Fruit fly (Drosophila melanogaster): ENCODE results near the gene Taf9.

Gene Taf9

dm6 chrX:17852457-17852856 is 10.5 kb downstream of the Taf9 start, which contains the start of gene CG32554 (continued):
- no peak for TF ChIP-seq CG32772 (GFP tag; IDR thresholded peaks at IDR 0.05)
- TF ChIP-seq CG2875 (GFP tag; optimal IDR thresholded peaks at IDR 0.05) = no peak
- TF ChIP-seq bab2 (GFP tag; optimal IDR thresholded peaks at IDR 0.05) = no peak
- no peak for TF ChIP-seq Oaz (GFP tag; IDR thresholded peaks at IDR 0.05)
- no peak for TF ChIP-seq chn (GFP tag; optimal IDR thresholded peaks at IDR 0.05)
- no peak for TF ChIP-seq slbo (GFP tag; IDR thresholded peaks at IDR 0.05)
- TF ChIP-seq CG4617 (GFP tag; optimal IDR thresholded peaks at IDR 0.05; ENCODE audit: borderline replicate concordance) = no peak
- TF ChIP-seq fd96Cb (tag; optimal IDR thresholded peaks at IDR 0.05) = no peak
- peak; percentile 95 for TF ChIP-seq trem (tag; optimal IDR thresholded peaks at IDR 0.05)
- TF ChIP-seq CG8944 (GFP tag; optimal IDR thresholded peaks at IDR 0.05) = no peak
- no peak for TF ChIP-seq sc (optimal IDR thresholded peaks at IDR 0.05)
- TF ChIP-seq sc (GFP tag; optimal IDR thresholded peaks at IDR 0.05) = no peak
- TF ChIP-seq gcm (GFP tag; optimal IDR thresholded peaks at IDR 0.05) = no peak
- no peak for TF ChIP-seq Chrac-16 (GFP tag; optimal IDR thresholded peaks at IDR 0.05)
- peak; percentile 91 for TF ChIP-seq bbx (GFP tag; IDR thresholded peaks at IDR 0.05; ENCODE audit: partially characterized antibody)
- peak; percentile 5 for TF ChIP-seq Sin3A (optimal IDR thresholded peaks at IDR 0.05)
- no peak for TF ChIP-seq wor (GFP tag; IDR thresholded peaks at IDR 0.05)
- no peak for TF ChIP-seq Atf3 (GFP tag; optimal IDR thresholded peaks at IDR 0.05)
- TF ChIP-seq gsb-n (tag; optimal IDR thresholded peaks at IDR 0.05) = no peak
- TF ChIP-seq sim (GFP tag; IDR thresholded peaks at IDR 0.05) = no peak
- TF ChIP-seq CG18262 (tag; optimal IDR thresholded peaks at IDR 0.05) = no peak
- TF ChIP-seq CG16815 (GFP tag; optimal IDR thresholded peaks at IDR 0.05) = no peak
- no peak for TF ChIP-seq Sox100B (GFP tag; optimal IDR thresholded peaks at IDR 0.05)
- TF ChIP-seq ttk (GFP tag; IDR thresholded peaks at IDR 0.05) = no peak
- TF ChIP-seq CG6254 (GFP tag; optimal IDR thresholded peaks at IDR 0.05) = no peak
- no peak for TF ChIP-seq Dfd (GFP tag; optimal IDR thresholded peaks at IDR 0.05)
- TF ChIP-seq dmrt11E (tag; optimal IDR thresholded peaks at IDR 0.05) = no peak
- TF ChIP-seq CG18011 (GFP tag; optimal IDR thresholded peaks at IDR 0.05) = no peak
- TF ChIP-seq CG18764 (GFP tag; optimal IDR thresholded peaks at IDR 0.05) = no peak
- TF ChIP-seq CG16863 (GFP tag; optimal IDR thresholded peaks at IDR 0.05) = no peak
- no peak for TF ChIP-seq CG13775 (GFP tag; optimal IDR thresholded peaks at IDR 0.05)
- no peak for TF ChIP-seq YL-1 (GFP tag; optimal IDR thresholded peaks at IDR 0.05)
- TF ChIP-seq Myb (GFP tag; optimal IDR thresholded peaks at IDR 0.05) = peak; percentile 61
- TF ChIP-seq CG4730 (GFP tag; IDR thresholded peaks at IDR 0.05) = no peak
- TF ChIP-seq danr (GFP tag; IDR thresholded peaks at IDR 0.05) = no peak
- peak; percentile 24 for TF ChIP-seq CG1603 (tag; optimal IDR thresholded peaks at IDR 0.05)
- peak; percentile 83 for TF ChIP-seq inv (GFP tag; IDR thresholded peaks at IDR 0.05; ENCODE audit: partially characterized antibody)
- no peak for TF ChIP-seq Eip74EF (GFP tag; optimal IDR thresholded peaks at IDR 0.05)
- TF ChIP-seq CG15514 (GFP tag; optimal IDR thresholded peaks at IDR 0.05) = peak; percentile 48
- TF ChIP-seq Oli (tag; optimal IDR thresholded peaks at IDR 0.05) = no peak
- TF ChIP-seq nom (GFP tag; optimal IDR thresholded peaks at IDR 0.05) = no peak
- peak; percentile 86 for TF ChIP-seq CG16813 (GFP tag; IDR thresholded peaks at IDR 0.05; ENCODE audit: partially characterized antibody)
- peak; percentile 18 for TF ChIP-seq CG10267 (tag; optimal IDR thresholded peaks at IDR 0.05)
- no peak for TF ChIP-seq slp2 (GFP tag; optimal IDR thresholded peaks at IDR 0.05)
- TF ChIP-seq row (GFP tag; IDR thresholded peaks at IDR 0.05) = peak; percentile 21; the same call in 1 of the 3 replicates
- TF ChIP-seq CG9215 (GFP tag; IDR thresholded peaks at IDR 0.05) = no peak
- TF ChIP-seq CG17186 (GFP tag; optimal IDR thresholded peaks at IDR 0.05) = peak; percentile 82
- peak; percentile 91 for TF ChIP-seq amos (GFP tag; IDR thresholded peaks at IDR 0.05; ENCODE audit: partially characterized antibody)
- no peak for TF ChIP-seq CG7928 (GFP tag; optimal IDR thresholded peaks at IDR 0.05)
- no peak for TF ChIP-seq cwo (GFP tag; optimal IDR thresholded peaks at IDR 0.05)
- TF ChIP-seq sens (GFP tag) = peak; percentile 55

Measured in whole organism, embryonic.